Worm (Caenorhabditis elegans) whole organism, young adult: ENCODE measurements around the gene Y43F8B.11.

ENCODE experiments used
- C17E4.6 ChIP-seq: fragments of 200-800 bp; sonication (Bioruptor generic); IDR thresholded peaks from 2 replicates; pipeline ENCODE4 v1.3.6; 2022; ENCODE audit warnings: missing genetic modification reagents, missing genetic modification characterization, missing compliant biosample characterization
- F49E8.2 ChIP-seq: sonication (generic microtip); optimal IDR thresholded peaks from 3 replicates; lab custom pipeline; 2017; ENCODE audit warnings: missing genetic modification characterization, mild to moderate bottlenecking, missing compliant biosample characterization, antibody characterized with exemption, moderate library complexity; ENCODE audit not compliant: insufficient read depth
- F55B11.4 ChIP-seq: sonication (generic microtip); optimal IDR thresholded peaks from 2 replicates; lab custom pipeline; 2016; ENCODE audit warnings: missing compliant biosample characterization, missing genetic modification characterization, borderline replicate concordance; ENCODE audit not compliant: insufficient read depth
- F57A8.1 ChIP-seq: fragments of 200-800 bp; sonication (Bioruptor generic); optimal IDR thresholded peaks from 2 replicates; lab custom pipeline; 2018; ENCODE audit warnings: mild to moderate bottlenecking, missing genetic modification characterization, moderate library complexity, missing compliant biosample characterization
- Y79H2A.3 ChIP-seq: fragments of 200-800 bp; sonication (Bioruptor generic); conservative IDR thresholded peaks from 2 replicates; pipeline ENCODE4 v1.3.6; 2022; ENCODE audit warnings: missing genetic modification reagents, missing genetic modification characterization, missing compliant biosample characterization
- Y95B8A.8 ChIP-seq: fragments of 200-800 bp; sonication (Bioruptor generic); IDR thresholded peaks from 2 replicates; pipeline ENCODE4 v1.3.6; 2022; ENCODE audit warnings: missing genetic modification reagents, missing genetic modification characterization, missing compliant biosample characterization
- akir-1 ChIP-seq: fragments of 200-800 bp; sonication (Bioruptor generic); optimal IDR thresholded peaks from 2 replicates; lab custom pipeline; 2018; ENCODE audit warnings: mild to moderate bottlenecking, missing genetic modification characterization, moderate library complexity, missing compliant biosample characterization
- bed-1 ChIP-seq: fragments of 200-800 bp; sonication (Bioruptor generic); IDR thresholded peaks from 2 replicates; pipeline ENCODE4 v1.3.6; 2022; ENCODE audit warnings: missing genetic modification reagents, missing genetic modification characterization, missing compliant biosample characterization
- cebp-1 ChIP-seq, 2 experiments: fragments of 200-800 bp in 1 of 2; sonication (Bioruptor generic) in 1 of 2; sonication (generic microtip) in 1 of 2; IDR thresholded peaks in 1 of 2; optimal IDR thresholded peaks in 1 of 2; 2 replicates each; pipeline versions ENCODE4 v1.3.6 to Lab custom; 2017 to 2022; ENCODE audit warnings: missing compliant biosample characterization in 2 of 2, missing genetic modification characterization in 2 of 2, mild to moderate bottlenecking in 1 of 2, missing genetic modification reagents in 1 of 2, moderate library complexity in 1 of 2
- cebp-2 ChIP-seq: fragments of 200-800 bp; sonication (Bioruptor generic); IDR thresholded peaks from 2 replicates; pipeline ENCODE4 v1.3.6; 2022; ENCODE audit warnings: missing genetic modification characterization, missing compliant biosample characterization
- chd-7 ChIP-seq: sonication (generic microtip); optimal IDR thresholded peaks from 2 replicates; lab custom pipeline; 2016; ENCODE audit warnings: mild to moderate bottlenecking, missing genetic modification characterization, moderate library complexity, missing compliant biosample characterization
- dpl-1 ChIP-seq: fragments of 150-350 bp; optimal IDR thresholded peaks from 2 replicates; lab custom pipeline; 2014; ENCODE audit warnings: missing biosample characterization, missing genetic modification reagents, missing genetic modification characterization
- egl-44 ChIP-seq: fragments of 200-800 bp; sonication (Bioruptor generic); IDR thresholded peaks from 2 replicates; pipeline ENCODE4 v1.3.6; 2022; ENCODE audit warnings: missing genetic modification reagents, missing genetic modification characterization, missing compliant biosample characterization
- ekl-4 ChIP-seq: fragments of 200-800 bp; sonication (Bioruptor generic); IDR thresholded peaks from 2 replicates; pipeline ENCODE4 v1.3.6; 2022; ENCODE audit warnings: missing genetic modification reagents, missing genetic modification characterization, missing compliant biosample characterization
- him-1 ChIP-seq: sonication (generic microtip); optimal IDR thresholded peaks from 2 replicates; lab custom pipeline; 2016; ENCODE audit warnings: missing genotype, missing genetic modification reagents, missing genetic modification characterization, missing compliant biosample characterization
- lin-40 ChIP-seq: sonication (generic microtip); optimal IDR thresholded peaks from 2 replicates; lab custom pipeline; 2016; ENCODE audit warnings: missing genetic modification characterization, mild to moderate bottlenecking, missing compliant biosample characterization, missing genotype, missing genetic modification reagents
- lsy-27 ChIP-seq: sonication (generic microtip); optimal IDR thresholded peaks from 2 replicates; lab custom pipeline; 2017; ENCODE audit warnings: missing genetic modification characterization, mild to moderate bottlenecking, missing compliant biosample characterization, antibody characterized with exemption, missing genotype, borderline replicate concordance; ENCODE audit not compliant: insufficient read depth
- madf-6 ChIP-seq: fragments of 200-800 bp; sonication (Bioruptor generic); IDR thresholded peaks from 2 replicates; pipeline ENCODE4 v1.3.6; 2022; ENCODE audit warnings: missing genetic modification reagents, missing genetic modification characterization, missing compliant biosample characterization
- mes-4 ChIP-seq: sonication (generic microtip); optimal IDR thresholded peaks from 2 replicates; lab custom pipeline; 2016; ENCODE audit warnings: missing genotype, missing genetic modification characterization, missing compliant biosample characterization
- nfyb-1 ChIP-seq: fragments of 200-800 bp; sonication (Bioruptor generic); IDR thresholded peaks from 2 replicates; pipeline ENCODE4 v1.3.6; 2022; ENCODE audit warnings: missing genetic modification reagents, missing genetic modification characterization, missing compliant biosample characterization
- nhr-120 ChIP-seq: fragments of 200-800 bp; sonication (Bioruptor generic); IDR thresholded peaks from 2 replicates; pipeline ENCODE4 v1.3.6; 2022; ENCODE audit warnings: missing genetic modification characterization, missing compliant biosample characterization
- nhr-80 ChIP-seq: sonication (generic microtip); optimal IDR thresholded peaks from 2 replicates; lab custom pipeline; 2016; ENCODE audit warnings: missing genetic modification characterization, missing compliant biosample characterization
- repo-1 ChIP-seq: sonication (generic microtip); optimal IDR thresholded peaks from 2 replicates; lab custom pipeline; 2017; ENCODE audit warnings: mild to moderate bottlenecking, missing genetic modification characterization, missing compliant biosample characterization
- sdz-38 ChIP-seq: sonication (generic microtip); optimal IDR thresholded peaks from 2 replicates; lab custom pipeline; 2016; ENCODE audit warnings: missing genotype, missing genetic modification characterization, missing compliant biosample characterization
- snpc-1.3 ChIP-seq: sonication (generic microtip); optimal IDR thresholded peaks from 2 replicates; lab custom pipeline; 2017; ENCODE audit warnings: missing genetic modification characterization, mild to moderate bottlenecking, missing compliant biosample characterization, antibody characterized with exemption, moderate library complexity, missing genotype, missing genetic modification reagents; ENCODE audit not compliant: insufficient read depth
- tbp1 ChIP-seq: fragments of 200-800 bp; sonication (Bioruptor generic); optimal IDR thresholded peaks from 2 replicates; lab custom pipeline; 2018; ENCODE audit warnings: mild to moderate bottlenecking, missing genetic modification characterization, missing compliant biosample characterization
- tlf-1 ChIP-seq: fragments of 200-800 bp; sonication (Bioruptor generic); optimal IDR thresholded peaks from 2 replicates; lab custom pipeline; 2018; ENCODE audit warnings: mild to moderate bottlenecking, missing genetic modification characterization, missing compliant biosample characterization
- unc-130 ChIP-seq: sonication (generic microtip); optimal IDR thresholded peaks from 2 replicates; lab custom pipeline; 2016; ENCODE audit warnings: missing genetic modification reagents, missing genetic modification characterization, missing compliant biosample characterization
- unc-62 ChIP-seq: fragments of 150-350 bp; optimal IDR thresholded peaks from 2 replicates; lab custom pipeline; 2014; ENCODE audit warnings: missing biosample characterization, missing genetic modification reagents, missing genetic modification characterization
- ztf-22 ChIP-seq: fragments of 200-800 bp; sonication (Bioruptor generic); optimal IDR thresholded peaks from 2 replicates; lab custom pipeline; 2018; ENCODE audit warnings: mild to moderate bottlenecking, missing genetic modification characterization, moderate library complexity, missing compliant biosample characterization

Gene Y43F8B.11

ce11 chrV:19445442-19445841 lies 25.0 kb upstream of the Y43F8B.11 start, which contains the start of gene M04C3.1:
Gene M04C3.1 (minus strand): TSS chrV:19445605.
- no peak for TF ChIP-seq lsy-27 (tag; lab: Kevin White, UChicago)
- TF ChIP-seq C17E4.6 = no peak
- TF ChIP-seq sdz-38 = no peak
- no peak for TF ChIP-seq snpc-1.3 (tag; lab: Kevin White, UChicago)
- peak; percentile 23 for TF ChIP-seq nhr-80 (tag; lab: Kevin White, UChicago)

ce11 chrV:19448805-19449204 lies 21.7 kb upstream of the Y43F8B.11 start, which contains the start of gene M04C3.2:
Gene M04C3.2 (minus strand): TSS chrV:19448905.
- TF ChIP-seq repo-1 (tag; lab: Kevin White, UChicago) (no peak), madf-6 (GFP tag; lab: Robert Waterston, UW) (no peak), nfyb-1 (GFP tag; lab: Robert Waterston, UW) (no peak), egl-44 (GFP tag; lab: Robert Waterston, UW) (no peak)
- TF ChIP-seq, all 124 proteins: peak for 0

ce11 chrV:19449544-19449943 lies 20.9 kb upstream of the Y43F8B.11 start, which contains the start of gene M04C3.5:
Gene M04C3.5 (plus strand): TSS chrV:19449733.
- TF ChIP-seq nhr-80 (tag; lab: Kevin White, UChicago) (peak; percentile 23), unc-62 (GFP tag; lab: Kevin White, UChicago) (no peak), bed-1 (GFP tag; lab: Robert Waterston, UW) (no peak)

- TF ChIP-seq tbp1 (GFP tag; lab: Kevin White, UChicago) (no peak), unc-130 (no peak), mes-4 (tag; lab: Kevin White, UChicago) (no peak), chd-7 (tag; lab: Kevin White, UChicago) (no peak), ekl-4 (no peak), madf-6 (GFP tag; lab: Robert Waterston, UW) (no peak), Y95B8A.8 (no peak), nhr-120 (GFP tag; lab: Robert Waterston, UW) (no peak), lin-40 (tag; lab: Kevin White, UChicago) (no peak), cebp-2 (GFP tag; lab: Robert Waterston, UW) (no peak), cebp-1 (GFP tag; IDR thresholded peaks at IDR 0.05; lab: Robert Waterston, UW) (no peak), cebp-1 (tag; optimal IDR thresholded peaks at IDR 0.05; lab: Kevin White, UChicago) (no peak), F55B11.4 (no peak), ztf-22 (GFP tag; lab: Kevin White, UChicago) (no peak), dpl-1 (no peak), Y79H2A.3 (GFP tag; lab: Robert Waterston, UW) (no peak), him-1 (tag; lab: Kevin White, UChicago) (no peak), F49E8.2 (no peak)
Observed at ce11 chrV:19455650-19456049, 14.8 kb upstream of the Y43F8B.11 start, which contains the start of the genes Y43F8B.13 and Y43F8B.14. Gene Y43F8B.13 (plus strand): TSS chrV:19455950. Gene Y43F8B.14 (minus strand): TSS chrV:19455971.

- TF ChIP-seq F57A8.1 (GFP tag; lab: Kevin White, UChicago) (no peak), tlf-1 (GFP tag; lab: Kevin White, UChicago) (no peak), C17E4.6 (no peak), akir-1 (GFP tag; lab: Kevin White, UChicago) (no peak)
- TF ChIP-seq, all 124 proteins: peak for 0
Observed at ce11 chrV:19457120-19457519, 13.4 kb upstream of the Y43F8B.11 start, which contains the start of gene Y43F8B.24. Gene Y43F8B.24 (plus strand): TSS chrV:19457420.
